8 worm cellular contexts compared by ENCODE assay signal in genomic region chrIV:1738324-1738730, ce11.
TF ChIP-seq lines count a peak whose summit lies in the region.

No protein-coding gene starts in this region.

TF ChIP-seq in whole organism, L1 larva, 84 proteins besides CTCF, POLR2A, EP300 and RAD21 (continues in another document):
- no peak for TF ChIP-seq egl-27 (tag; optimal IDR thresholded peaks at IDR 0.05; lab: Kevin White, UChicago)
- TF ChIP-seq blmp-1 (tag; optimal IDR thresholded peaks at IDR 0.05; lab: Kevin White, UChicago) = no peak
- TF ChIP-seq vab-15 (tag; optimal IDR thresholded peaks at IDR 0.05; lab: Kevin White, UChicago) = peak; percentile 36
- no peak for TF ChIP-seq nhr-85 (tag; lab: Kevin White, UChicago)
- TF ChIP-seq aly-2 (tag; optimal IDR thresholded peaks at IDR 0.05; lab: Kevin White, UChicago) = no peak
- no peak for TF ChIP-seq nhr-28 (tag; optimal IDR thresholded peaks at IDR 0.05; lab: Kevin White, UChicago)
- peak; percentile 9 to 80 (median 33) for TF ChIP-seq ceh-82 (tag; optimal IDR thresholded peaks at IDR 0.05; lab: Kevin White, UChicago)
- peak; percentile 66 for TF ChIP-seq nhr-90 (tag; optimal IDR thresholded peaks at IDR 0.05; lab: Kevin White, UChicago; ENCODE audit: poor library complexity)
- peak; percentile 42 for TF ChIP-seq fos-1 (tag; optimal IDR thresholded peaks at IDR 0.05; lab: Kevin White, UChicago)
- no peak for TF ChIP-seq lir-3 (tag; optimal IDR thresholded peaks at IDR 0.05; lab: Kevin White, UChicago; ENCODE audit: poor library complexity)
- TF ChIP-seq nhr-77 (tag; optimal IDR thresholded peaks at IDR 0.05; lab: Kevin White, UChicago) = peak; percentile 8

TF ChIP-seq in whole organism, L2 larva, 48 proteins besides CTCF, POLR2A, EP300 and RAD21 (continues in another document):
- peak; percentile 33 for TF ChIP-seq lin-13 (GFP tag; optimal IDR thresholded peaks at IDR 0.05; lab: Kevin White, UChicago)
- peak in 1 of 2 experiments; percentile 39 for TF ChIP-seq lsy-2 (tag; optimal IDR thresholded peaks at IDR 0.05; lab: Kevin White, UChicago)
- no peak for TF ChIP-seq elt-1 (tag; optimal IDR thresholded peaks at IDR 0.05; lab: Kevin White, UChicago)
- peak; percentile 21 for TF ChIP-seq lin-11 (tag; optimal IDR thresholded peaks at IDR 0.05; lab: Kevin White, UChicago)
- no peak for TF ChIP-seq R02D3.7 (tag; optimal IDR thresholded peaks at IDR 0.05; lab: Kevin White, UChicago)
- TF ChIP-seq sma-3 (GFP tag; optimal IDR thresholded peaks at IDR 0.05; lab: Kevin White, UChicago) = peak; percentile 40
- TF ChIP-seq fos-1 (tag; optimal IDR thresholded peaks at IDR 0.05; lab: Kevin White, UChicago) = peak; percentile 73
- TF ChIP-seq gmeb-1 (tag; optimal IDR thresholded peaks at IDR 0.05; lab: Kevin White, UChicago) = peak; percentile 87
- TF ChIP-seq crh-2 (tag; optimal IDR thresholded peaks at IDR 0.05; lab: Kevin White, UChicago) = peak; percentile 15
- TF ChIP-seq F13H6.1 (tag; optimal IDR thresholded peaks at IDR 0.05; lab: Kevin White, UChicago) = peak; percentile 18
- no peak for TF ChIP-seq elt-3 (tag; optimal IDR thresholded peaks at IDR 0.05; lab: Kevin White, UChicago)

TF ChIP-seq in whole organism, L3 larva, 47 proteins besides CTCF, POLR2A, EP300 and RAD21 (continues in another document):
- no peak for TF ChIP-seq ceh-16 (tag; optimal IDR thresholded peaks at IDR 0.05; lab: Kevin White, UChicago)
- peak; percentile 57 for TF ChIP-seq fos-1 (tag; optimal IDR thresholded peaks at IDR 0.05; lab: Kevin White, UChicago)
- TF ChIP-seq nhr-237 (tag; optimal IDR thresholded peaks at IDR 0.05; lab: Kevin White, UChicago) = no peak
- no peak for TF ChIP-seq nhr-76 (tag; optimal IDR thresholded peaks at IDR 0.05; lab: Kevin White, UChicago)
- TF ChIP-seq nhr-11 (tag; optimal IDR thresholded peaks at IDR 0.05; lab: Kevin White, UChicago) = no peak
- TF ChIP-seq mdl-1 (tag; optimal IDR thresholded peaks at IDR 0.05; lab: Kevin White, UChicago) = no peak
- TF ChIP-seq ama-1 (optimal IDR thresholded peaks at IDR 0.05; lab: Kevin White, UChicago) = peak; percentile 75
- peak; percentile 21 for TF ChIP-seq pha-4 (tag; optimal IDR thresholded peaks at IDR 0.05; lab: Kevin White, UChicago)
- no peak for TF ChIP-seq nhr-77 (tag; optimal IDR thresholded peaks at IDR 0.05; lab: Kevin White, UChicago)
- TF ChIP-seq snpc-4 (tag; optimal IDR thresholded peaks at IDR 0.05; lab: Kevin White, UChicago) = peak; percentile 20
- no peak for TF ChIP-seq elt-2 (tag; optimal IDR thresholded peaks at IDR 0.05; lab: Kevin White, UChicago)
- no peak for TF ChIP-seq daf-12 (tag; optimal IDR thresholded peaks at IDR 0.05; lab: Kevin White, UChicago)
- no peak for TF ChIP-seq unc-62 (GFP tag; optimal IDR thresholded peaks at IDR 0.05; lab: Kevin White, UChicago)

TF ChIP-seq in whole organism, L4 larva, 104 proteins besides CTCF, POLR2A, EP300 and RAD21 (continues in another document):
- TF ChIP-seq nhr-76 (tag; optimal IDR thresholded peaks at IDR 0.05; lab: Kevin White, UChicago) (no peak), mdt-29 (GFP tag; IDR thresholded peaks at IDR 0.05; lab: Robert Waterston, UW) (0 out of 2 replicates have a peak, but pooled peaks have one; percentile 39), nhr-42 (GFP tag; IDR thresholded peaks at IDR 0.05; lab: Robert Waterston, UW) (no peak), spr-1 (tag; optimal IDR thresholded peaks at IDR 0.05; lab: Kevin White, UChicago) (no peak), lsy-2 (tag; optimal IDR thresholded peaks at IDR 0.05; lab: Kevin White, UChicago) (peak in 1 of 2 experiments; percentile 36), dmd-8 (GFP tag; IDR thresholded peaks at IDR 0.05; lab: Robert Waterston, UW) (no peak), dpl-1 (GFP tag; optimal IDR thresholded peaks at IDR 0.05; lab: Kevin White, UChicago) (peak; percentile 81), F49E8.2 (tag; optimal IDR thresholded peaks at IDR 0.05; lab: Kevin White, UChicago; ENCODE audit: borderline replicate concordance) (peak; percentile 49), snpc-1.2 (GFP tag; IDR thresholded peaks at IDR 0.05; lab: Robert Waterston, UW) (no peak), saeg-2 (GFP tag; IDR thresholded peaks at IDR 0.05; lab: Robert Waterston, UW) (no peak), nhr-10 (tag; optimal IDR thresholded peaks at IDR 0.05; lab: Kevin White, UChicago) (no peak), lim-7 (GFP tag; IDR thresholded peaks at IDR 0.05; lab: Robert Waterston, UW) (no peak)

TF ChIP-seq in whole organism, early embryonic, 17 proteins besides CTCF, POLR2A, EP300 and RAD21:
- TF ChIP-seq hmg-4 (GFP tag; optimal IDR thresholded peaks at IDR 0.05; lab: Kevin White, UChicago) (peak; percentile 28), F13C5.2 (tag; optimal IDR thresholded peaks at IDR 0.05; lab: Kevin White, UChicago) (peak; percentile 27), ceh-36 (tag; optimal IDR thresholded peaks at IDR 0.05; lab: Kevin White, UChicago) (no peak)

TF ChIP-seq in whole organism, late embryonic, 69 proteins besides CTCF, POLR2A, EP300 and RAD21:
- TF ChIP-seq ceh-18 (tag; optimal IDR thresholded peaks at IDR 0.05; lab: Kevin White, UChicago) = peak; percentile 29
- TF ChIP-seq unc-42 (tag; optimal IDR thresholded peaks at IDR 0.05; lab: Kevin White, UChicago) = peak; percentile 10
- no peak for TF ChIP-seq ceh-19 (GFP tag; optimal IDR thresholded peaks at IDR 0.05; lab: Kevin White, UChicago)
- no peak for TF ChIP-seq rnt-1 (tag; optimal IDR thresholded peaks at IDR 0.05; lab: Kevin White, UChicago)
- no peak for TF ChIP-seq mec-3 (tag; optimal IDR thresholded peaks at IDR 0.05; lab: Kevin White, UChicago; ENCODE audit: borderline replicate concordance)
- TF ChIP-seq elt-2 (tag; optimal IDR thresholded peaks at IDR 0.05; lab: Kevin White, UChicago) = peak; percentile 7
- peak; percentile 38 for TF ChIP-seq ceh-31 (tag; optimal IDR thresholded peaks at IDR 0.05; lab: Kevin White, UChicago)
- no peak for TF ChIP-seq C08G9.2 (tag; optimal IDR thresholded peaks at IDR 0.05; lab: Kevin White, UChicago)
- no peak for TF ChIP-seq F13H6.1 (tag; optimal IDR thresholded peaks at IDR 0.05; lab: Kevin White, UChicago)
- peak; percentile 38 for TF ChIP-seq che-1 (tag; optimal IDR thresholded peaks at IDR 0.05; lab: Kevin White, UChicago)
- TF ChIP-seq C38D4.7 (GFP tag; optimal IDR thresholded peaks at IDR 0.05; lab: Kevin White, UChicago) = no peak
- peak; percentile 9 for TF ChIP-seq unc-86 (tag; optimal IDR thresholded peaks at IDR 0.05; lab: Kevin White, UChicago)
- peak; percentile 9 for TF ChIP-seq nfya-1 (tag; optimal IDR thresholded peaks at IDR 0.05; lab: Kevin White, UChicago)
- TF ChIP-seq tbx-2 (tag; optimal IDR thresholded peaks at IDR 0.05; lab: Kevin White, UChicago) = peak; percentile 21
- no peak for TF ChIP-seq fkh-10 (GFP tag; optimal IDR thresholded peaks at IDR 0.05; lab: Kevin White, UChicago)
- peak; percentile 5 for TF ChIP-seq madf-2 (tag; optimal IDR thresholded peaks at IDR 0.05; lab: Kevin White, UChicago)

TF ChIP-seq in whole organism, mixed stage, embryonic, 35 proteins besides CTCF, POLR2A, EP300 and RAD21 (continues in another document):
- TF ChIP-seq unc-39 (tag; optimal IDR thresholded peaks at IDR 0.05; lab: Kevin White, UChicago) (no peak), bed-3 (GFP tag; optimal IDR thresholded peaks at IDR 0.05; lab: Kevin White, UChicago) (no peak), ces-1 (GFP tag; optimal IDR thresholded peaks at IDR 0.05; lab: Kevin White, UChicago) (no peak), drap-1 (GFP tag; optimal IDR thresholded peaks at IDR 0.05; lab: Kevin White, UChicago) (no peak), ceh-83 (GFP tag; optimal IDR thresholded peaks at IDR 0.05; lab: Kevin White, UChicago) (peak; percentile 45), zip-8 (tag; optimal IDR thresholded peaks at IDR 0.05; lab: Kevin White, UChicago) (no peak), flh-1 (GFP tag; optimal IDR thresholded peaks at IDR 0.05; lab: Kevin White, UChicago) (no peak), lin-13 (tag; optimal IDR thresholded peaks at IDR 0.05; lab: Kevin White, UChicago) (peak; percentile 50), cnd-1 (tag; optimal IDR thresholded peaks at IDR 0.05; lab: Kevin White, UChicago) (no peak), elt-3 (tag; optimal IDR thresholded peaks at IDR 0.05; lab: Kevin White, UChicago) (no peak), tbx-8 (GFP tag; optimal IDR thresholded peaks at IDR 0.05; lab: Kevin White, UChicago) (no peak), sptf-1 (tag; optimal IDR thresholded peaks at IDR 0.05; lab: Kevin White, UChicago) (peak; percentile 59), nhr-2 (tag; optimal IDR thresholded peaks at IDR 0.05; lab: Kevin White, UChicago) (no peak), pha-4 (tag; optimal IDR thresholded peaks at IDR 0.05; lab: Kevin White, UChicago) (peak; percentile 1), lsy-2 (tag; optimal IDR thresholded peaks at IDR 0.05; lab: Kevin White, UChicago) (no peak), sem-2 (GFP tag; optimal IDR thresholded peaks at IDR 0.05; lab: Kevin White, UChicago) (no peak), ztf-11 (tag; optimal IDR thresholded peaks at IDR 0.05; lab: Kevin White, UChicago) (no peak), ham-2 (GFP tag; optimal IDR thresholded peaks at IDR 0.05; lab: Kevin White, UChicago) (no peak)

TF ChIP-seq in whole organism, young adult, 124 proteins besides CTCF, POLR2A, EP300 and RAD21 (continues in another document):
- TF ChIP-seq egrh-3 (GFP tag; IDR thresholded peaks at IDR 0.05; lab: Robert Waterston, UW) = peak; percentile 86
- peak; percentile 85 for TF ChIP-seq F33H1.4 (GFP tag; IDR thresholded peaks at IDR 0.05; lab: Robert Waterston, UW)
- no peak for TF ChIP-seq snpc-1.1 (tag; optimal IDR thresholded peaks at IDR 0.05; lab: Kevin White, UChicago; ENCODE audit: insufficient read depth)
- peak; percentile 80 for TF ChIP-seq ceh-100 (GFP tag; IDR thresholded peaks at IDR 0.05; lab: Robert Waterston, UW)
- TF ChIP-seq rcor-1 (GFP tag; IDR thresholded peaks at IDR 0.05; lab: Robert Waterston, UW) = peak; percentile 54
- TF ChIP-seq madf-3 (GFP tag; IDR thresholded peaks at IDR 0.05; lab: Robert Waterston, UW) = no peak
- peak; percentile 64; the same call in 1 of the 2 replicates for TF ChIP-seq Y53G8AR.9 (GFP tag; conservative IDR thresholded peaks at IDR 0.05; lab: Robert Waterston, UW)
- no peak for TF ChIP-seq Y67H2A.10 (GFP tag; conservative IDR thresholded peaks at IDR 0.05; lab: Robert Waterston, UW)
- TF ChIP-seq K12H6.12 (tag; optimal IDR thresholded peaks at IDR 0.05; lab: Kevin White, UChicago) = no peak
- TF ChIP-seq F49E8.2 (tag; optimal IDR thresholded peaks at IDR 0.05; lab: Kevin White, UChicago; ENCODE audit: insufficient read depth) = no peak
- TF ChIP-seq dox-1 (GFP tag; IDR thresholded peaks at IDR 0.05; lab: Robert Waterston, UW) = no peak; the same call in none of the 2 replicates
- peak; percentile 80 for TF ChIP-seq madf-8 (GFP tag; conservative IDR thresholded peaks at IDR 0.05; lab: Robert Waterston, UW)
- TF ChIP-seq pbrm-1 (GFP tag; IDR thresholded peaks at IDR 0.05; lab: Robert Waterston, UW) = peak; percentile 43; the same call in 1 of the 2 replicates
- peak; percentile 84 for TF ChIP-seq ceh-91 (GFP tag; IDR thresholded peaks at IDR 0.05; lab: Robert Waterston, UW)
- TF ChIP-seq hlh-26 (GFP tag; conservative IDR thresholded peaks at IDR 0.05; lab: Robert Waterston, UW) = no peak
- TF ChIP-seq zfh-2 (GFP tag; conservative IDR thresholded peaks at IDR 0.05; lab: Robert Waterston, UW) = peak; percentile 79
- no peak for TF ChIP-seq hmg-20 (GFP tag; IDR thresholded peaks at IDR 0.05; lab: Robert Waterston, UW)
- TF ChIP-seq ceh-79 (tag; optimal IDR thresholded peaks at IDR 0.05; lab: Kevin White, UChicago) = no peak
